Fruit fly (Drosophila melanogaster) whole organism, embryonic: ENCODE data around the gene Phb1.

Source experiments
- Abd-B ChIP-seq: fragments of 200-800 bp; sonication (Bioruptor generic); optimal IDR thresholded peaks from 2 replicates; lab custom pipeline; 2018; ENCODE audit warnings: missing biosample characterization, mild to moderate bottlenecking, missing genetic modification characterization, moderate library complexity
- CG10462 ChIP-seq: fragments of 200-800 bp; sonication (Bioruptor generic); optimal IDR thresholded peaks from 2 replicates; lab custom pipeline; 2016; ENCODE audit warnings: missing biosample characterization, missing genetic modification characterization
- CG14014 ChIP-seq: fragments of 200-800 bp; sonication (Bioruptor generic); IDR thresholded peaks from 2 replicates; pipeline ENCODE4 v1.3.6; 2022; ENCODE audit warnings: missing biosample characterization, missing genetic modification characterization
- CG17328 ChIP-seq: fragments of 200-800 bp; sonication (Bioruptor generic); IDR thresholded peaks from 2 replicates; pipeline ENCODE4 v1.3.6; 2022; ENCODE audit warnings: missing biosample characterization, missing genetic modification characterization
- CG4424 ChIP-seq: fragments of 200-800 bp; sonication (Bioruptor generic); optimal IDR thresholded peaks from 3 replicates; lab custom pipeline; 2016; ENCODE audit warnings: missing biosample characterization, missing genetic modification characterization
- E2f2 ChIP-seq: fragments of 200-800 bp; sonication (Bioruptor generic); IDR thresholded peaks from 2 replicates; pipeline ENCODE4 v1.3.6; 2022; ENCODE audit warnings: missing biosample characterization, missing genetic modification characterization
- Hr78 ChIP-seq, 2 experiments: fragments of 200-800 bp in 1 of 2; fragments of >200 bp in 1 of 2; sonication (Bioruptor generic) in 1 of 2; optimal IDR thresholded peaks; 2 replicates each; lab custom pipeline; 2017 to 2019; ENCODE audit warnings: missing biosample characterization in 2 of 2, missing genetic modification characterization in 2 of 2, mild to moderate bottlenecking in 1 of 2, moderate library complexity in 1 of 2
- Kr ChIP-seq: fragments of 200-800 bp; sonication (Bioruptor generic); optimal IDR thresholded peaks from 2 replicates; lab custom pipeline; 2017; ENCODE audit warnings: missing biosample characterization, mild to moderate bottlenecking, missing genetic modification characterization
- Mad ChIP-seq: fragments of 200-800 bp; sonication (Bioruptor generic); optimal IDR thresholded peaks from 2 replicates; lab custom pipeline; 2016; ENCODE audit warnings: missing biosample characterization, missing genetic modification characterization
- Mrtf ChIP-seq: fragments of 200-800 bp; sonication (Bioruptor generic); IDR thresholded peaks from 3 replicates; pipeline ENCODE4 v1.3.6; 2022; ENCODE audit warnings: missing biosample characterization, missing genetic modification characterization
- Poxn ChIP-seq: fragments of 200-800 bp; sonication (Bioruptor generic); IDR thresholded peaks from 2 replicates; pipeline ENCODE4 v1.3.6; 2022; ENCODE audit warnings: missing biosample characterization, missing genetic modification characterization
- al ChIP-seq: fragments of 200-800 bp; sonication (Bioruptor generic); IDR thresholded peaks from 2 replicates; pipeline ENCODE4 v1.3.6; 2022; ENCODE audit warnings: missing biosample characterization, missing genetic modification characterization
- her ChIP-seq: fragments of 200-800 bp; sonication (Bioruptor generic); optimal IDR thresholded peaks from 2 replicates; lab custom pipeline; 2016; ENCODE audit warnings: missing biosample characterization, missing genetic modification characterization
- wor ChIP-seq: fragments of 200-800 bp; sonication (Bioruptor generic); IDR thresholded peaks from 2 replicates; pipeline ENCODE4 v1.3.6; 2022; ENCODE audit warnings: missing biosample characterization, missing genetic modification characterization

DNA sequence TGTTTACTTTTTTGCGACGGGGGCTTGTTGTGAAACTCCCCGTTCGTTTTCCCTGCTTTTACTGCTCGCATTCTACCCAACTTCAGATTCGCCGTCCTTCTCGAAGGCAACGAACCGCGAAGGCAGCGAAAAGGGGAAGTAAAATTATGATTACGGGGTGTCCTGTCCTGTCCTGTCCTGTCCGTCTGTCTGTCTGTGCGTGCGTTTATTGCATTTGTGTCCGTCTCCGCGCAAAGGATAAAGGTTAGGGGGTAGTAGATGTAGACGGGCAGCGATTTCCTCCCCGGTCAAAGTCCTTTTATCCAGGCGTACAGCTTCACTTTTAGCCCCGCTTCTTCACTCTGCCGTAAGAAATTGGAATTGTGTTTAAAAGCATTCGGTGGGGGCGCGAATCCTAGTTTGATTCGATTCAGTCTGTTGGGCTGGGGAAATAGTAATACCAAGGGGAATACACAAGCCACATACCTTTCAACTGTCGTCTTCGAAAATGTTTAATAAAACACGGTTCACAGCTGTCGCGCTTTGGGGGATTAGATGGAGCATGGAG, 43.5 kb upstream of the Phb1 start:
- TF ChIP-seq CG14014 (no peak), Mad (GFP tag; lab: Kevin White, UChicago) (no peak), CG4424 (GFP tag; lab: Kevin White, UChicago) (no peak), Mrtf (GFP tag; lab: Robert Waterston, UW) (no peak), Abd-B (GFP tag; lab: Kevin White, UChicago) (no peak), Poxn (GFP tag; lab: Robert Waterston, UW) (no peak), CG17328 (GFP tag; lab: Robert Waterston, UW) (no peak), Kr (GFP tag; lab: Kevin White, UChicago) (no peak), Hr78 (GFP tag; optimal IDR thresholded peaks at IDR 0.05; lab: Kevin White, UChicago) (no peak), CG10462 (no peak), her (no peak), wor (GFP tag; lab: Robert Waterston, UW) (no peak), E2f2 (GFP tag; lab: Robert Waterston, UW) (no peak), al (GFP tag; lab: Robert Waterston, UW) (no peak)
